Fruit fly (Drosophila melanogaster) whole organism, embryonic: Measurements from ENCODE around the gene foxo.

ENCODE experiments used
- Bteb2 ChIP-seq: fragments of 200-800 bp; sonication (Bioruptor generic); optimal IDR thresholded peaks from 2 replicates; lab custom pipeline; 2016; ENCODE audit warnings: missing biosample characterization, missing genetic modification characterization
- CG12744 ChIP-seq: fragments of 200-800 bp; sonication (Bioruptor generic); optimal IDR thresholded peaks from 2 replicates; lab custom pipeline; 2016; ENCODE audit warnings: missing biosample characterization, missing genetic modification characterization
- CG1603 ChIP-seq: fragments of 200-800 bp; sonication (Bioruptor generic); optimal IDR thresholded peaks from 2 replicates; lab custom pipeline; 2019; ENCODE audit warnings: missing biosample characterization, mild to moderate bottlenecking, missing genetic modification characterization, moderate library complexity
- CG6175 ChIP-seq: fragments of 200-800 bp; sonication (Bioruptor generic); IDR thresholded peaks from 3 replicates; pipeline ENCODE4 v1.3.6; 2022; ENCODE audit warnings: missing biosample characterization, missing genetic modification characterization
- Ravus ChIP-seq: fragments of 200-800 bp; sonication (Bioruptor generic); IDR thresholded peaks from 2 replicates; pipeline ENCODE4 v1.3.6; 2022; ENCODE audit warnings: missing biosample characterization, missing genetic modification characterization

dm6 chr3R:14064158-14064969 is 7.6 kb downstream of the foxo start:
- no peak for TF ChIP-seq Ravus
- no peak for TF ChIP-seq CG1603 (tag; lab: Kevin White, UChicago)
- TF ChIP-seq CG6175 (GFP tag; lab: Robert Waterston, UW), result no peak
- no peak for TF ChIP-seq Bteb2 (GFP tag; lab: Kevin White, UChicago)
- TF ChIP-seq CG12744 (GFP tag; lab: Kevin White, UChicago), result no peak
